Worm (Caenorhabditis elegans): Measurements from ENCODE around the gene R07E4.1.

- TF ChIP-seq nhr-28 (tag; optimal IDR thresholded peaks at IDR 0.05), result no peak
- no peak for TF ChIP-seq nhr-11 (tag; optimal IDR thresholded peaks at IDR 0.05)
- no peak for TF ChIP-seq duxl-1 (tag; optimal IDR thresholded peaks at IDR 0.05; ENCODE audit: poor library complexity)
- TF ChIP-seq nhr-42 (GFP tag; IDR thresholded peaks at IDR 0.05), result no peak
- no peak for TF ChIP-seq unc-62 (GFP tag; optimal IDR thresholded peaks at IDR 0.05 in 1 of 2)
- TF ChIP-seq unc-62 (tag; optimal IDR thresholded peaks at IDR 0.05), result no peak
- no peak for TF ChIP-seq mdl-1 (tag; optimal IDR thresholded peaks at IDR 0.05)
- no peak for TF ChIP-seq zip-2 (tag; optimal IDR thresholded peaks at IDR 0.05)
- no peak for TF ChIP-seq fos-1 (tag; optimal IDR thresholded peaks at IDR 0.05)
- no peak for TF ChIP-seq saeg-2 (GFP tag; IDR thresholded peaks at IDR 0.05)
- TF ChIP-seq dpl-1 (GFP tag; optimal IDR thresholded peaks at IDR 0.05), result no peak
- TF ChIP-seq set-16 (GFP tag; IDR thresholded peaks at IDR 0.05), result no peak
- TF ChIP-seq F37D6.2 (tag; optimal IDR thresholded peaks at IDR 0.05), result no peak
- no peak for TF ChIP-seq pha-4 (GFP tag; IDR thresholded peaks at IDR 0.05)
- TF ChIP-seq pha-4 (tag; optimal IDR thresholded peaks at IDR 0.05), result no peak
- no peak for TF ChIP-seq egl-27 (tag; optimal IDR thresholded peaks at IDR 0.05)
Observed at ce11 chrX:5948769-5949168, 10.1 kb upstream of the R07E4.1 start, which contains the start of gene mig-23.

All from whole organism, L4 larva.